Worm (Caenorhabditis elegans): Measurements from ENCODE around the gene F53C11.4.
A peak's percentile ranks its signal among the peaks of the same experiment; 100 is the strongest.

F53C11.4 gene

DNA sequence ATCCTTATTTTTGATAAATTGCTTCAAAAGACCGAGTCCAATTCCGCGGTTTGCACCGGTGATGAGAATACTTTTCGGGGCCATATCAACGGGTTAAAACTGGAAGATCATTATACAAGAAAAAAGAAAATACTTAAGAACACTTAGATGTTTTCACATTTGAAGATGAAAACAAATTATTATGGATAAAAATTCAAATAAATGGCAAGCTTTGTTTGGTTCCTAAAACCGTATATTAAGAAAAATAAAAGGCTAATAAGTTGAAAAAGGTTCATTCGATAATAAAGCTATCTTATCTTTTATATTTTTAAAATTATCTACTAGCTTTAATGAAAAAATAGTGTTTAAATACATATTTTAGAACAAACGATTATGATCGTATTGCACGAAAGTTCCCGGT is 33.7 kb downstream of the F53C11.4 start, which contains the start of gene F20G2.1:
TSS of gene F20G2.1 (minus strand) at position 101 of the 400 bp plus-strand sequence.
- no peak for TF ChIP-seq lsy-12 (tag; optimal IDR thresholded peaks at IDR 0.05)

DNA sequence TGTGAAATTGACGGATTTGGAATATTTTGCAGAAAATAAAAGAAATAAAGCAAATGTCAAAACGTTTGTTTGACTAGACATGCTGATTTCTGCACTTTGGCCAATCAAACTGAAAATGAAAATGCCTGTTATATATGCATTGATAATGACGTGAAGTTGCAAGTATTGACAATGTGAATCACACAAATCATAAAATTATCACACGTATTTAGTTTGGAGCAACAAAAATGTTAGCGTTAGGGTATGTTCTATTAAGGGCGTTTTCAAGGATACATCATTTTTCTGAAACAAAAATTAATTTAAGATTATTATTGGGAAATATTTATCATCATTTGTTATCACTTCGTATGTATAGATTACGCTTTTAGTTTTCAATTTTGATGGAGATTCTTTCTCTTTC is 35.3 kb downstream of the F53C11.4 start, which contains the start of gene cld-9:
TSS of gene cld-9 (minus strand) at position 81 of the 400 bp plus-strand sequence.
- TF ChIP-seq ztf-4 (tag; optimal IDR thresholded peaks at IDR 0.05) (no peak), elt-3 (tag; optimal IDR thresholded peaks at IDR 0.05) (no peak), elt-2 (tag; optimal IDR thresholded peaks at IDR 0.05) (peak; percentile 71), pqm-1 (tag; optimal IDR thresholded peaks at IDR 0.05) (peak; percentile 40), fos-1 (tag; optimal IDR thresholded peaks at IDR 0.05) (no peak), tbx-2 (tag; optimal IDR thresholded peaks at IDR 0.05) (no peak), elt-1 (tag; optimal IDR thresholded peaks at IDR 0.05) (no peak)

DNA sequence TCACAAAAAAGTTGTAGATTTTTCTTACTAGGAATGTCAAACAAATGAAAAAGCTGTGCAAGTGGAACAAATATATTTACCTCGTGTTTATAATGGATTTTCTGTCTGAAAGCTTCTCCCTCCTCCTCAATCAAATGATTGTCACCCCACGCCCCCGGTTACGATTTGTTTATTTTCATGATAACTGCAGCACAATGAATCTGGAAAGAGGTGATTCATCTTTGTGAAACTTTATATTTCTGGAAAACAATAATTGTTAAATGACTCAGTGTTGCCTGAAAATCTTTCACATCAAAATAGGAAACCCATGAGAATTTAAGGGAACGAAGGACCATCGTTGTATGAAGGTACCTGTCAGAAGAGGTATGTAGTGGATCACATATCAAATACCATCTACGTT is 38.5 kb downstream of the F53C11.4 start, which contains the start of gene F35E12.10:
TSS of gene F35E12.10 (minus strand) at position 101 of the 400 bp plus-strand sequence.
- no peak for TF ChIP-seq fkh-10 (GFP tag; optimal IDR thresholded peaks at IDR 0.05)
- TF ChIP-seq zag-1 (tag; optimal IDR thresholded peaks at IDR 0.05): no peak
- TF ChIP-seq nhr-237 (tag; optimal IDR thresholded peaks at IDR 0.05): no peak
- TF ChIP-seq pha-4 (tag; optimal IDR thresholded peaks at IDR 0.05): no peak
- no peak for TF ChIP-seq lin-15B (tag; optimal IDR thresholded peaks at IDR 0.05)
- no peak for TF ChIP-seq ceh-16 (tag; optimal IDR thresholded peaks at IDR 0.05)
- no peak for TF ChIP-seq eor-1 (tag; optimal IDR thresholded peaks at IDR 0.05)
- no peak for TF ChIP-seq nhr-23 (tag; optimal IDR thresholded peaks at IDR 0.05)
- no peak for TF ChIP-seq daf-12 (tag; optimal IDR thresholded peaks at IDR 0.05)
- no peak for TF ChIP-seq nhr-28 (tag; optimal IDR thresholded peaks at IDR 0.05)

DNA sequence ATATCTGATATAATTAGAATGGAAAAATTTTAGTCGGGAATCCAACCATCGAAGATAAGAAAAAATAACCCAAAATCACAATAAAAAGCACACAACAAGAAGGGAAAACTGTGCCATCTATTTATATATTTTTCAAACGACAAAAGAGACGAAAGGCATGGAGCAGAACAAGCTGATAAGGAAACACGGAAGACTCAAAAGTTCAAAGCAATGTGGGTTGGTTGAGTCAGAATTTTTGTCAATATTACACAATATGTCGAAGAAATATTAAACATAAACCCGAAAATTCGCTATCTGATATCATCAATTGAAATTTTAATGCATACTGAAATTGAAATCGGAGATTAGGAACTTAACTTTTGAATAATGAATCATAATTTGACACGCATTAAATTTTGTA is 42.3 kb downstream of the F53C11.4 start, which contains the start of gene F35E12.9:
TSS of gene F35E12.9 (minus strand) at position 227 of the 400 bp plus-strand sequence.
- no peak for TF ChIP-seq nhr-43 (tag; optimal IDR thresholded peaks at IDR 0.05; ENCODE audit: poor library complexity, severe bottlenecking)
- no peak for TF ChIP-seq lsy-12 (tag; optimal IDR thresholded peaks at IDR 0.05)
- TF ChIP-seq skn-1 (tag; optimal IDR thresholded peaks at IDR 0.05): no peak
- TF ChIP-seq hmg-11 (tag; optimal IDR thresholded peaks at IDR 0.05): no peak
- no peak for TF ChIP-seq ztf-11 (tag; optimal IDR thresholded peaks at IDR 0.05)
- peak; percentile 94 for TF ChIP-seq pqm-1 (tag; optimal IDR thresholded peaks at IDR 0.05)
- TF ChIP-seq ztf-4 (tag; optimal IDR thresholded peaks at IDR 0.05): no peak
- TF ChIP-seq mml-1 (tag; optimal IDR thresholded peaks at IDR 0.05): no peak
- TF ChIP-seq pha-4 (tag; optimal IDR thresholded peaks at IDR 0.05): peak; percentile 61
- TF ChIP-seq ceh-16 (tag; optimal IDR thresholded peaks at IDR 0.05): no peak
- TF ChIP-seq elt-3 (tag; optimal IDR thresholded peaks at IDR 0.05): no peak
- peak; percentile 95 for TF ChIP-seq elt-2 (tag; optimal IDR thresholded peaks at IDR 0.05)
- peak; percentile 49 for TF ChIP-seq jun-1 (tag; optimal IDR thresholded peaks at IDR 0.05)
- no peak for TF ChIP-seq nhr-67 (tag; optimal IDR thresholded peaks at IDR 0.05)
- no peak for TF ChIP-seq sea-2 (GFP tag; optimal IDR thresholded peaks at IDR 0.05)
- no peak for TF ChIP-seq unc-62 (GFP tag; optimal IDR thresholded peaks at IDR 0.05)
- no peak for TF ChIP-seq nhr-76 (tag; optimal IDR thresholded peaks at IDR 0.05)

ce11 chrV:13739901-13740300 is 47.3 kb downstream of the F53C11.4 start:
- TF ChIP-seq pqm-1 (tag; optimal IDR thresholded peaks at IDR 0.05) (peak; percentile 80), fos-1 (tag; optimal IDR thresholded peaks at IDR 0.05) (no peak), elt-2 (tag; optimal IDR thresholded peaks at IDR 0.05) (peak; percentile 86)

- no peak for TF ChIP-seq eor-1 (tag; optimal IDR thresholded peaks at IDR 0.05)
- TF ChIP-seq nhr-237 (tag; optimal IDR thresholded peaks at IDR 0.05): no peak
- TF ChIP-seq nhr-23 (tag; optimal IDR thresholded peaks at IDR 0.05): no peak
- no peak for TF ChIP-seq nhr-28 (tag; optimal IDR thresholded peaks at IDR 0.05)
- no peak for TF ChIP-seq pha-4 (tag; optimal IDR thresholded peaks at IDR 0.05)
- no peak for TF ChIP-seq hmg-11 (tag; optimal IDR thresholded peaks at IDR 0.05)
These were observed 48.8 kb downstream of the F53C11.4 start, which contains the start of gene irg-5 for ce11 chrV:13738374-13738773. irg-5 (minus strand) TSS chrV:13738474.

ce11 chrV:13736147-13736546 is 51.0 kb downstream of the F53C11.4 start, which contains the start of gene F35E12.6:
F35E12.6 (minus strand) TSS chrV:13736247.
- TF ChIP-seq pha-4 (tag; optimal IDR thresholded peaks at IDR 0.05) (no peak), elt-2 (tag; optimal IDR thresholded peaks at IDR 0.05) (peak; percentile 36)

Measured in whole organism, L3 larva.